Fruit fly (Drosophila melanogaster) whole organism, embryonic: ENCODE results near the gene Rbp1-like.

Experiments
- B-H1 ChIP-seq: fragments of 200-800 bp; sonication (Bioruptor generic); IDR thresholded peaks from 3 replicates; pipeline ENCODE4 v1.3.6; 2022; ENCODE audit warnings: missing biosample characterization, missing genetic modification characterization
- C15 ChIP-seq: fragments of 200-800 bp; sonication (Bioruptor generic); IDR thresholded peaks from 3 replicates; pipeline ENCODE4 v1.3.6; 2022; ENCODE audit warnings: missing biosample characterization, missing genetic modification characterization
- CG11398 ChIP-seq: fragments of 200-800 bp; sonication (Bioruptor generic); optimal IDR thresholded peaks from 2 replicates; lab custom pipeline; 2016; ENCODE audit warnings: missing biosample characterization, missing genetic modification characterization
- CG11695 ChIP-seq: fragments of 200-800 bp; sonication (Bioruptor generic); IDR thresholded peaks from 3 replicates; pipeline ENCODE4 v1.3.6; 2022; ENCODE audit warnings: missing biosample characterization, missing genetic modification characterization
- CG12155 ChIP-seq: fragments of 200-800 bp; sonication (Bioruptor generic); optimal IDR thresholded peaks from 3 replicates; lab custom pipeline; 2016; ENCODE audit warnings: missing biosample characterization, missing genetic modification characterization
- CG13296 ChIP-seq: fragments of 200-800 bp; sonication (Bioruptor generic); optimal IDR thresholded peaks from 3 replicates; lab custom pipeline; 2018; ENCODE audit warnings: missing biosample characterization, mild to moderate bottlenecking, missing genetic modification characterization
- CG14860 ChIP-seq: fragments of 200-800 bp; sonication (Bioruptor generic); IDR thresholded peaks from 3 replicates; pipeline ENCODE4 v1.3.6; 2022; ENCODE audit warnings: missing biosample characterization, missing genetic modification characterization; ENCODE audit not compliant: partially characterized antibody
- CG14965 ChIP-seq: fragments of 200-800 bp; sonication (Bioruptor generic); optimal IDR thresholded peaks from 2 replicates; lab custom pipeline; 2016; ENCODE audit warnings: missing biosample characterization, missing genetic modification characterization, borderline replicate concordance
- CG17912 ChIP-seq: fragments of 200-800 bp; sonication (Bioruptor generic); optimal IDR thresholded peaks from 2 replicates; lab custom pipeline; 2018; ENCODE audit warnings: missing biosample characterization, mild to moderate bottlenecking, missing genetic modification characterization
- CG2875 ChIP-seq: fragments of 200-800 bp; sonication (Bioruptor generic); optimal IDR thresholded peaks from 2 replicates; lab custom pipeline; 2017; ENCODE audit warnings: missing biosample characterization, mild to moderate bottlenecking, missing genetic modification characterization, missing genetic modification reagents
- CG2889 ChIP-seq: fragments of 200-800 bp; sonication (Bioruptor generic); IDR thresholded peaks from 3 replicates; pipeline ENCODE4 v1.3.6; 2022; ENCODE audit warnings: missing biosample characterization, missing genetic modification characterization
- CG31224 ChIP-seq: fragments of 200-800 bp; sonication (Bioruptor generic); IDR thresholded peaks from 2 replicates; pipeline ENCODE4 v1.3.6; 2022; ENCODE audit warnings: missing biosample characterization, missing genetic modification characterization
- CG31388 ChIP-seq: fragments of 200-800 bp; sonication (Bioruptor generic); optimal IDR thresholded peaks from 2 replicates; lab custom pipeline; 2016; ENCODE audit warnings: missing biosample characterization, missing genetic modification characterization
- CG34422 ChIP-seq: fragments of 200-800 bp; sonication (Bioruptor generic); IDR thresholded peaks from 3 replicates; pipeline ENCODE4 v1.3.6; 2022; ENCODE audit warnings: missing biosample characterization, missing genetic modification characterization
- CG4404 ChIP-seq: fragments of 200-800 bp; sonication (Bioruptor generic); IDR thresholded peaks from 2 replicates; pipeline ENCODE4 v1.3.6; 2022; ENCODE audit warnings: missing biosample characterization, missing genetic modification characterization
- CG4730 ChIP-seq: fragments of 200-800 bp; sonication (Bioruptor generic); IDR thresholded peaks from 2 replicates; pipeline ENCODE4 v1.3.6; 2022; ENCODE audit warnings: missing biosample characterization, missing genetic modification characterization
- CG6765 ChIP-seq: fragments of 200-800 bp; sonication (Bioruptor generic); optimal IDR thresholded peaks from 3 replicates; lab custom pipeline; 2017; ENCODE audit warnings: missing biosample characterization, mild to moderate bottlenecking, missing genetic modification characterization
- CG8765 ChIP-seq: fragments of 200-800 bp; sonication (Bioruptor generic); IDR thresholded peaks from 2 replicates; pipeline ENCODE4 v1.3.6; 2022; ENCODE audit warnings: missing biosample characterization, missing genetic modification characterization
- CG9609 ChIP-seq: fragments of 200-800 bp; sonication (Bioruptor generic); optimal IDR thresholded peaks from 3 replicates; lab custom pipeline; 2016; ENCODE audit warnings: missing biosample characterization, missing genetic modification characterization
- Ets65A ChIP-seq: fragments of 200-800 bp; sonication (Bioruptor generic); peaks from one replicate; lab custom pipeline; 2016; ENCODE audit warnings: missing biosample characterization, missing genetic modification characterization
- Gsc ChIP-seq: fragments of 200-800 bp; sonication (Bioruptor generic); IDR thresholded peaks from 2 replicates; pipeline ENCODE4 v1.3.6; 2022; ENCODE audit warnings: missing biosample characterization, missing genetic modification characterization
- H2.0 ChIP-seq: fragments of 200-800 bp; sonication (Bioruptor generic); IDR thresholded peaks from 2 replicates; pipeline ENCODE4 v1.3.6; 2022; ENCODE audit warnings: missing biosample characterization, missing genetic modification characterization
- HLH3B ChIP-seq: fragments of 200-800 bp; sonication (Bioruptor generic); IDR thresholded peaks from 2 replicates; pipeline ENCODE4 v1.3.6; 2022; ENCODE audit warnings: missing biosample characterization, missing genetic modification characterization
- HLH54F ChIP-seq: fragments of 200-800 bp; sonication (Bioruptor generic); optimal IDR thresholded peaks from 3 replicates; lab custom pipeline; 2016; ENCODE audit warnings: missing biosample characterization, missing genetic modification characterization
- Lim3 ChIP-seq: fragments of 200-800 bp; sonication (Bioruptor generic); IDR thresholded peaks from 2 replicates; pipeline ENCODE4 v1.3.6; 2022; ENCODE audit warnings: missing biosample characterization, missing genetic modification characterization
- Nf-YC ChIP-seq: fragments of 200-800 bp; optimal IDR thresholded peaks from 3 replicates; lab custom pipeline; 2019; ENCODE audit warnings: missing biosample characterization, mild to moderate bottlenecking, missing genetic modification characterization, moderate library complexity
- abd-A ChIP-seq: fragments of 200-800 bp; sonication (Bioruptor generic); optimal IDR thresholded peaks from 3 replicates; lab custom pipeline; 2019; ENCODE audit warnings: missing biosample characterization, mild to moderate bottlenecking, missing genetic modification characterization, moderate library complexity
- bab2 ChIP-seq: fragments of 200-800 bp; sonication (Bioruptor generic); optimal IDR thresholded peaks from 2 replicates; lab custom pipeline; 2016; ENCODE audit warnings: missing biosample characterization, missing genetic modification characterization
- dimm ChIP-seq: fragments of 200-800 bp; sonication (Bioruptor generic); IDR thresholded peaks from 2 replicates; pipeline ENCODE4 v1.3.6; 2022; ENCODE audit warnings: missing biosample characterization, missing genetic modification characterization
- grau ChIP-seq: fragments of 200-800 bp; optimal IDR thresholded peaks from 3 replicates; lab custom pipeline; 2019; ENCODE audit warnings: missing biosample characterization, mild to moderate bottlenecking, missing genetic modification characterization, moderate library complexity
- h ChIP-seq: fragments of >200 bp; optimal IDR thresholded peaks from 2 replicates; lab custom pipeline; 2017
- her ChIP-seq: fragments of 200-800 bp; sonication (Bioruptor generic); optimal IDR thresholded peaks from 2 replicates; lab custom pipeline; 2016; ENCODE audit warnings: missing biosample characterization, missing genetic modification characterization
- hkb ChIP-seq, 2 experiments: fragments of 200-800 bp in 1 of 2; fragments of >200 bp in 1 of 2; sonication (Bioruptor generic) in 1 of 2; IDR thresholded peaks in 1 of 2; optimal IDR thresholded peaks in 1 of 2; 2 replicates each; pipeline versions ENCODE4 v1.3.6 to Lab custom; 2017 to 2022; ENCODE audit warnings: missing biosample characterization in 1 of 2, missing genetic modification characterization in 1 of 2
- insv ChIP-seq, 2 experiments: fragments of 200-800 bp; sonication (Bioruptor generic); optimal IDR thresholded peaks; 3 replicates each; lab custom pipeline; 2016 to 2018; ENCODE audit warnings: missing biosample characterization in 2 of 2, missing genetic modification characterization in 2 of 2
- kah ChIP-seq: fragments of 200-800 bp; sonication (Bioruptor generic); optimal IDR thresholded peaks from 2 replicates; lab custom pipeline; 2018; ENCODE audit warnings: missing biosample characterization, mild to moderate bottlenecking, missing genetic modification characterization
- nmo ChIP-seq: fragments of 200-800 bp; sonication (Bioruptor generic); optimal IDR thresholded peaks from 2 replicates; lab custom pipeline; 2018; ENCODE audit warnings: missing biosample characterization, mild to moderate bottlenecking, missing genetic modification characterization, moderate library complexity
- oc ChIP-seq: fragments of 200-800 bp; sonication (Bioruptor generic); optimal IDR thresholded peaks from 2 replicates; lab custom pipeline; 2018; ENCODE audit warnings: missing biosample characterization, mild to moderate bottlenecking, missing genetic modification characterization, moderate library complexity
- pan ChIP-seq, 4 experiments: fragments of >200 bp in 3 of 4; fragments of 200-800 bp in 1 of 4; sonication (Bioruptor generic) in 1 of 4; optimal IDR thresholded peaks in 3 of 4; IDR thresholded peaks in 1 of 4; 2 replicates each; pipeline versions ENCODE4 v1.3.6 to Lab custom; 2017 to 2022; ENCODE audit warnings: missing biosample characterization in 2 of 4, missing genetic modification characterization in 2 of 4, mixed read lengths in 1 of 4
- prd ChIP-seq, 3 experiments: fragments of >200 bp in 2 of 3; fragments of 200-800 bp in 1 of 3; sonication (Bioruptor generic) in 1 of 3; optimal IDR thresholded peaks in 2 of 3; IDR thresholded peaks in 1 of 3; 2 replicates in 2 of 3; 3 replicates in 1 of 3; pipeline versions ENCODE4 v1.3.6 to Lab custom; 2017 to 2022; ENCODE audit warnings: missing biosample characterization in 1 of 3, missing genetic modification characterization in 1 of 3
- pum ChIP-seq: fragments of 200-800 bp; sonication (Bioruptor generic); optimal IDR thresholded peaks from 2 replicates; lab custom pipeline; 2016; ENCODE audit warnings: missing biosample characterization, missing genetic modification characterization
- row ChIP-seq: fragments of 200-800 bp; sonication (Bioruptor generic); IDR thresholded peaks from 3 replicates; pipeline ENCODE4 v1.3.6; 2022; ENCODE audit warnings: missing biosample characterization, missing genetic modification characterization
- so ChIP-seq: fragments of 200-800 bp; sonication (Bioruptor generic); IDR thresholded peaks from 3 replicates; pipeline ENCODE4 v1.3.6; 2022; ENCODE audit warnings: missing biosample characterization, missing genetic modification characterization
- toy ChIP-seq: fragments of 200-800 bp; sonication (Bioruptor generic); IDR thresholded peaks from 2 replicates; pipeline ENCODE4 v1.3.6; 2022; ENCODE audit warnings: missing biosample characterization, missing genetic modification characterization
- tup ChIP-seq: fragments of 200-800 bp; sonication (Bioruptor generic); optimal IDR thresholded peaks from 2 replicates; lab custom pipeline; 2016; ENCODE audit warnings: missing biosample characterization, mild to moderate bottlenecking, missing genetic modification characterization, moderate library complexity
- usp ChIP-seq: fragments of >200 bp; optimal IDR thresholded peaks from 2 replicates; lab custom pipeline; 2017; ENCODE audit warnings: missing biosample characterization, missing genetic modification characterization
- vvl ChIP-seq: fragments of 200-800 bp; sonication (Bioruptor generic); IDR thresholded peaks from 2 replicates; pipeline ENCODE4 v1.3.6; 2022; ENCODE audit warnings: missing biosample characterization, missing genetic modification characterization
- yki ChIP-seq: fragments of >200 bp; optimal IDR thresholded peaks from 3 replicates; lab custom pipeline; 2018
- zen ChIP-seq: fragments of 200-800 bp; sonication (Bioruptor generic); optimal IDR thresholded peaks from 3 replicates; lab custom pipeline; 2018; ENCODE audit warnings: missing biosample characterization, mild to moderate bottlenecking, missing genetic modification characterization, moderate library complexity
- zen2 ChIP-seq: fragments of 200-800 bp; sonication (Bioruptor generic); IDR thresholded peaks from 3 replicates; pipeline ENCODE4 v1.3.6; 2022; ENCODE audit warnings: missing biosample characterization, missing genetic modification characterization; ENCODE audit not compliant: partially characterized antibody
- zfh1 ChIP-seq: fragments of 200-800 bp; sonication (Bioruptor generic); IDR thresholded peaks from 3 replicates; pipeline ENCODE4 v1.3.6; 2022; ENCODE audit warnings: missing biosample characterization, missing genetic modification characterization
- zfh2 ChIP-seq: fragments of 200-800 bp; sonication (Bioruptor generic); optimal IDR thresholded peaks from 2 replicates; lab custom pipeline; 2016; ENCODE audit warnings: missing biosample characterization, missing genetic modification characterization

The Rbp1-like gene

dm6 chrX:13402763-13403162, 18.1 kb upstream of the Rbp1-like start, which contains the start of gene CG12725:
TSS of gene CG12725 (minus strand) at chrX:13402863.
- no peak for TF ChIP-seq usp (GFP tag; lab: Kevin White, UChicago)
- TF ChIP-seq grau (tag; lab: Kevin White, UChicago), result no peak
- TF ChIP-seq tup, result no peak
- TF ChIP-seq CG4404 (GFP tag; lab: Robert Waterston, UW), result no peak
- TF ChIP-seq h (lab: Kevin White, UChicago), result no peak
- no peak for TF ChIP-seq CG31224 (GFP tag; lab: Robert Waterston, UW)
- no peak for TF ChIP-seq CG11695
- no peak for TF ChIP-seq CG34422
- TF ChIP-seq abd-A (tag; lab: Kevin White, UChicago), result no peak

DNA sequence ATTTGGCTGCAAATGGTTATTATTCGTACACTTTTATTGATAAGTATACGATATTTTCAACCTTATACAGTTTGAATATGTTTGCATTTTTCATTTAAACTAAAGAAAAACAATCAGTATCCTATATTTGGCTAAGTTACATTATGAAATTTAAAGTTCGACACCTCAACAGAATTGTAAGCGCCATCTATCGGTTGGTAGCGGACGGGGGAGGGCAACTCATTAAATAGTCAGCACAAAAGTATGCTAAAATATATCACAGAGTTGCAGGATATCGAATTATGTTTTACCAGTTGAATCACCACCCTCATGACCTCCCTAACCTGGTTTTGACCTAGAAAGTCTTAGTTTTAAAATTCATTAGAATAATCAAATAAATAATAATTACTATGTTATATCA, 16.6 kb upstream of the Rbp1-like start:
- no peak for TF ChIP-seq oc (tag; lab: Kevin White, UChicago)
- no peak for TF ChIP-seq C15 (GFP tag; lab: Robert Waterston, UW)
- no peak for TF ChIP-seq HLH54F (GFP tag; lab: Kevin White, UChicago)
- no peak for TF ChIP-seq CG8765 (GFP tag; lab: Robert Waterston, UW)
- no peak for TF ChIP-seq her
- no peak for TF ChIP-seq Gsc
- TF ChIP-seq Nf-YC (tag; lab: Kevin White, UChicago), result no peak
- TF ChIP-seq zfh1 (GFP tag; lab: Robert Waterston, UW), result 0 out of 3 replicates have a peak, but pooled peaks have one; percentile 24
- no peak for TF ChIP-seq CG11398 (GFP tag; lab: Kevin White, UChicago)
- TF ChIP-seq Lim3, result no peak
- no peak for TF ChIP-seq dimm (GFP tag; lab: Robert Waterston, UW)
- no peak for TF ChIP-seq CG2889 (GFP tag; lab: Robert Waterston, UW)
- no peak for TF ChIP-seq bab2 (GFP tag; lab: Kevin White, UChicago)
- no peak for TF ChIP-seq CG31388 (GFP tag; lab: Kevin White, UChicago)
- TF ChIP-seq CG9609, result no peak
- no peak for TF ChIP-seq pum (GFP tag; lab: Kevin White, UChicago)
- no peak for TF ChIP-seq zfh2 (GFP tag; lab: Kevin White, UChicago)
- peak; percentile 97 for TF ChIP-seq CG14965
- TF ChIP-seq HLH3B (GFP tag; lab: Robert Waterston, UW), result peak; percentile 10; the same call in 1 of the 2 replicates
- TF ChIP-seq toy, result no peak
- no peak for TF ChIP-seq CG2875
- TF ChIP-seq kah (GFP tag; lab: Kevin White, UChicago), result peak; percentile 2
- no peak for TF ChIP-seq nmo
- no peak for TF ChIP-seq pan (optimal IDR thresholded peaks at IDR 0.05; lab: Kevin White, UChicago)
- TF ChIP-seq pan (GFP tag; optimal IDR thresholded peaks at IDR 0.05 in 1 of 2, IDR thresholded peaks at IDR 0.05 in 1 of 2), result no peak
- TF ChIP-seq B-H1 (GFP tag; lab: Robert Waterston, UW), result no peak
- no peak for TF ChIP-seq zen (tag; lab: Kevin White, UChicago)
- no peak for TF ChIP-seq so (GFP tag; lab: Robert Waterston, UW)
- TF ChIP-seq prd (optimal IDR thresholded peaks at IDR 0.05; lab: Kevin White, UChicago), result no peak
- no peak for TF ChIP-seq prd (GFP tag; IDR thresholded peaks at IDR 0.05; lab: Robert Waterston, UW)
- TF ChIP-seq vvl (GFP tag; lab: Robert Waterston, UW), result peak; percentile 27; the same call in 1 of the 2 replicates
- no peak for TF ChIP-seq CG6765 (GFP tag; lab: Kevin White, UChicago)
- no peak for TF ChIP-seq zen2
- TF ChIP-seq CG13296 (GFP tag; lab: Kevin White, UChicago), result no peak
- TF ChIP-seq CG14860 (GFP tag; lab: Robert Waterston, UW), result no peak
- no peak for TF ChIP-seq row (GFP tag; lab: Robert Waterston, UW)
- no peak for TF ChIP-seq yki (lab: Kevin White, UChicago)
- no peak for TF ChIP-seq CG17912 (GFP tag; lab: Kevin White, UChicago)
- no peak for TF ChIP-seq CG4730 (GFP tag; lab: Robert Waterston, UW)
- TF ChIP-seq hkb (optimal IDR thresholded peaks at IDR 0.05; lab: Kevin White, UChicago), result no peak
- 0 out of 2 replicates have a peak, but pooled peaks have one; percentile 15 for TF ChIP-seq hkb (GFP tag; IDR thresholded peaks at IDR 0.05; lab: Robert Waterston, UW)
- peak in 1 of 2 experiments; percentile 9 for TF ChIP-seq insv (GFP tag; optimal IDR thresholded peaks at IDR 0.05; lab: Kevin White, UChicago)
- TF ChIP-seq Ets65A (GFP tag; lab: Kevin White, UChicago), result no peak
- TF ChIP-seq CG12155 (GFP tag; lab: Kevin White, UChicago), result no peak
- TF ChIP-seq H2.0 (GFP tag; lab: Robert Waterston, UW), result no peak
